Worm (Caenorhabditis elegans): Measurements from ENCODE around the gene F41B4.3.

F41B4.3 gene

ce11 chrX:6845934-6846333 lies 10.0 kb upstream of the F41B4.3 start, which contains the start of gene C53B7.2:
Gene C53B7.2 (plus strand): TSS chrX:6846234.
- TF ChIP-seq C06A6.2 (GFP tag; conservative IDR thresholded peaks at IDR 0.05) (no peak), somi-1 (GFP tag; optimal IDR thresholded peaks at IDR 0.05) (no peak), nhr-179 (tag; optimal IDR thresholded peaks at IDR 0.05) (no peak), ztf-25 (GFP tag; IDR thresholded peaks at IDR 0.05) (no peak), C17E4.6 (GFP tag; IDR thresholded peaks at IDR 0.05) (no peak), B0035.1 (tag; optimal IDR thresholded peaks at IDR 0.05) (no peak), ceh-40 (GFP tag; IDR thresholded peaks at IDR 0.05) (no peak), rcor-1 (GFP tag; IDR thresholded peaks at IDR 0.05) (no peak), nfya-2 (GFP tag; IDR thresholded peaks at IDR 0.05) (no peak), ceh-27 (GFP tag; optimal IDR thresholded peaks at IDR 0.05) (no peak), ccch-3 (GFP tag; optimal IDR thresholded peaks at IDR 0.05) (no peak), xnd-1 (tag; optimal IDR thresholded peaks at IDR 0.05) (no peak), dpl-1 (GFP tag; optimal IDR thresholded peaks at IDR 0.05) (no peak), nhr-27 (tag; optimal IDR thresholded peaks at IDR 0.05) (no peak), dox-1 (GFP tag; IDR thresholded peaks at IDR 0.05) (no peak), nhr-90 (tag; optimal IDR thresholded peaks at IDR 0.05) (no peak), ztf-26 (tag; optimal IDR thresholded peaks at IDR 0.05) (no peak), egl-44 (GFP tag; IDR thresholded peaks at IDR 0.05) (no peak), ama-1 (optimal IDR thresholded peaks at IDR 0.05) (no peak), ama-1 (GFP tag; optimal IDR thresholded peaks at IDR 0.05) (no peak), B0336.3 (GFP tag; IDR thresholded peaks at IDR 0.05) (no peak)

ce11 chrX:6844394-6845072 lies 8.6 kb upstream of the F41B4.3 start, which contains the start of gene C53B7.3:
Gene C53B7.3 (plus strand): TSS chrX:6844755.
- TF ChIP-seq ceh-58 (GFP tag; IDR thresholded peaks at IDR 0.05) (no peak), ztf-6 (GFP tag; IDR thresholded peaks at IDR 0.05) (no peak), tbx-9 (tag; optimal IDR thresholded peaks at IDR 0.05; ENCODE audit: borderline replicate concordance) (no peak), F37B4.10 (GFP tag; IDR thresholded peaks at IDR 0.05) (no peak), ztf-26 (tag; optimal IDR thresholded peaks at IDR 0.05) (no peak), B0261.1 (tag; optimal IDR thresholded peaks at IDR 0.05) (no peak), snpc-3.4 (tag; optimal IDR thresholded peaks at IDR 0.05) (no peak), mes-4 (tag; optimal IDR thresholded peaks at IDR 0.05) (no peak), rcor-1 (GFP tag; IDR thresholded peaks at IDR 0.05) (no peak), xnd-1 (tag; optimal IDR thresholded peaks at IDR 0.05) (no peak), ets-4 (GFP tag; optimal IDR thresholded peaks at IDR 0.05) (no peak), snpc-1.3 (tag; optimal IDR thresholded peaks at IDR 0.05; ENCODE audit: insufficient read depth) (no peak), dpff-1 (tag; optimal IDR thresholded peaks at IDR 0.05) (no peak), K12H6.12 (tag; optimal IDR thresholded peaks at IDR 0.05) (no peak), tlf-1 (GFP tag; optimal IDR thresholded peaks at IDR 0.05) (no peak), lsy-27 (tag; optimal IDR thresholded peaks at IDR 0.05; ENCODE audit: borderline replicate concordance, insufficient read depth) (no peak), B0336.3 (GFP tag; IDR thresholded peaks at IDR 0.05) (no peak)

ce11 chrX:6840670-6841308 lies 4.9 kb upstream of the F41B4.3 start, which contains the start of the genes glr-6 and asg-2:
Gene glr-6 (minus strand): TSS chrX:6840720.
Gene asg-2 (plus strand): TSS chrX:6841258.
- no peak for TF ChIP-seq B0035.1 (tag; optimal IDR thresholded peaks at IDR 0.05)
- TF ChIP-seq unc-62 (GFP tag; optimal IDR thresholded peaks at IDR 0.05), result no peak
- TF ChIP-seq F33H1.4 (GFP tag; IDR thresholded peaks at IDR 0.05), result peak; percentile 79
- no peak for TF ChIP-seq C06A6.2 (GFP tag; conservative IDR thresholded peaks at IDR 0.05)
- TF ChIP-seq mes-4 (tag; optimal IDR thresholded peaks at IDR 0.05), result no peak
- TF ChIP-seq bed-1 (GFP tag; IDR thresholded peaks at IDR 0.05), result no peak
- TF ChIP-seq nhr-120 (GFP tag; IDR thresholded peaks at IDR 0.05), result no peak
- no peak for TF ChIP-seq aptf-3 (GFP tag; IDR thresholded peaks at IDR 0.05)
- no peak for TF ChIP-seq tbp1 (GFP tag; optimal IDR thresholded peaks at IDR 0.05)
- no peak for TF ChIP-seq dpff-1 (tag; optimal IDR thresholded peaks at IDR 0.05)
- TF ChIP-seq hlh-12 (tag; optimal IDR thresholded peaks at IDR 0.05), result no peak
- peak; percentile 67; the same call in 1 of the 2 replicates for TF ChIP-seq aptf-2 (GFP tag; conservative IDR thresholded peaks at IDR 0.05)
- TF ChIP-seq die-1 (tag; optimal IDR thresholded peaks at IDR 0.05), result no peak
- no peak for TF ChIP-seq gei-17 (GFP tag; optimal IDR thresholded peaks at IDR 0.05)
- no peak for TF ChIP-seq Y53F4B.3 (GFP tag; IDR thresholded peaks at IDR 0.05)
- TF ChIP-seq egrh-3 (GFP tag; IDR thresholded peaks at IDR 0.05), result no peak

Measured in whole organism, young adult.